Fruit fly (Drosophila melanogaster) whole organism, embryonic: ENCODE measurements around the gene dbf.

Source experiments
- Adf1 ChIP-seq: fragments of 200-800 bp; sonication (Bioruptor generic); IDR thresholded peaks from 2 replicates; pipeline ENCODE4 v1.3.6; 2022; ENCODE audit warnings: missing biosample characterization, missing genetic modification characterization
- CG10654 ChIP-seq: fragments of 200-800 bp; sonication (Bioruptor generic); optimal IDR thresholded peaks from 2 replicates; lab custom pipeline; 2016; ENCODE audit warnings: missing biosample characterization, missing genetic modification characterization
- CG10959 ChIP-seq: fragments of 200-800 bp; sonication (Bioruptor generic); IDR thresholded peaks from 2 replicates; pipeline ENCODE4 v1.3.6; 2022; ENCODE audit warnings: missing biosample characterization, missing genetic modification characterization
- CG10979 ChIP-seq: fragments of 200-800 bp; sonication (Bioruptor generic); optimal IDR thresholded peaks from 2 replicates; lab custom pipeline; 2018; ENCODE audit warnings: missing biosample characterization, mild to moderate bottlenecking, missing genetic modification characterization, moderate library complexity
- CG11456 ChIP-seq: fragments of 200-800 bp; sonication (Bioruptor generic); IDR thresholded peaks from 3 replicates; pipeline ENCODE4 v1.3.6; 2022; ENCODE audit warnings: missing biosample characterization, missing genetic modification characterization
- CG11504 ChIP-seq: fragments of 200-800 bp; sonication (Bioruptor generic); optimal IDR thresholded peaks from 3 replicates; lab custom pipeline; 2019; ENCODE audit warnings: missing biosample characterization, mild to moderate bottlenecking, missing genetic modification characterization, moderate library complexity
- CG1233 ChIP-seq: fragments of 200-800 bp; sonication (Bioruptor generic); optimal IDR thresholded peaks from 4 replicates; lab custom pipeline; 2018; ENCODE audit warnings: missing biosample characterization, mild to moderate bottlenecking, missing genetic modification characterization
- CG13287 ChIP-seq: fragments of 200-800 bp; sonication (Bioruptor generic); IDR thresholded peaks from 2 replicates; pipeline ENCODE4 v1.3.6; 2022; ENCODE audit warnings: missing biosample characterization, missing genetic modification characterization; ENCODE audit not compliant: partially characterized antibody
- CG1529 ChIP-seq: fragments of 200-800 bp; sonication (Bioruptor generic); optimal IDR thresholded peaks from 3 replicates; lab custom pipeline; 2018; ENCODE audit warnings: missing biosample characterization, missing genetic modification characterization
- CG1647 ChIP-seq: fragments of 200-800 bp; sonication (Bioruptor generic); optimal IDR thresholded peaks from 3 replicates; lab custom pipeline; 2016; ENCODE audit warnings: missing biosample characterization, missing genetic modification characterization
- CG2116 ChIP-seq: fragments of 200-800 bp; sonication (Bioruptor generic); optimal IDR thresholded peaks from 3 replicates; lab custom pipeline; 2018; ENCODE audit warnings: missing biosample characterization, mild to moderate bottlenecking, missing genetic modification characterization
- CG2678 ChIP-seq: fragments of 200-800 bp; sonication (Bioruptor generic); optimal IDR thresholded peaks from 3 replicates; lab custom pipeline; 2019; ENCODE audit warnings: missing biosample characterization, mild to moderate bottlenecking, missing genetic modification characterization, moderate library complexity
- CG2875 ChIP-seq: fragments of 200-800 bp; sonication (Bioruptor generic); optimal IDR thresholded peaks from 2 replicates; lab custom pipeline; 2017; ENCODE audit warnings: missing biosample characterization, mild to moderate bottlenecking, missing genetic modification characterization, missing genetic modification reagents
- CG3407 ChIP-seq: fragments of 200-800 bp; sonication (Bioruptor generic); optimal IDR thresholded peaks from 2 replicates; lab custom pipeline; 2018; ENCODE audit warnings: missing biosample characterization, mild to moderate bottlenecking, missing genetic modification characterization
- CG3726 ChIP-seq: fragments of 200-800 bp; sonication (Bioruptor generic); IDR thresholded peaks from 3 replicates; pipeline ENCODE4, ENCODE4 v1.3.6; 2022; ENCODE audit warnings: missing biosample characterization, missing genetic modification characterization
- CG4404 ChIP-seq: fragments of 200-800 bp; sonication (Bioruptor generic); IDR thresholded peaks from 2 replicates; pipeline ENCODE4 v1.3.6; 2022; ENCODE audit warnings: missing biosample characterization, missing genetic modification characterization
- CG4707 ChIP-seq: fragments of 200-800 bp; sonication (Bioruptor generic); optimal IDR thresholded peaks from 2 replicates; lab custom pipeline; 2018; ENCODE audit warnings: missing biosample characterization, mild to moderate bottlenecking, missing genetic modification characterization, moderate library complexity
- CG8089 ChIP-seq: fragments of 200-800 bp; sonication (Bioruptor generic); optimal IDR thresholded peaks from 3 replicates; lab custom pipeline; 2016; ENCODE audit warnings: missing biosample characterization, missing genetic modification characterization
- CG8359 ChIP-seq: fragments of 200-800 bp; sonication (Bioruptor generic); optimal IDR thresholded peaks from 2 replicates; lab custom pipeline; 2017; ENCODE audit warnings: missing biosample characterization, mild to moderate bottlenecking, missing genetic modification characterization, borderline replicate concordance
- Chrac-16 ChIP-seq: fragments of 200-800 bp; sonication (Bioruptor generic); optimal IDR thresholded peaks from 3 replicates; lab custom pipeline; 2016; ENCODE audit warnings: missing biosample characterization, missing genetic modification characterization
- Dbx ChIP-seq: fragments of 200-800 bp; sonication (Bioruptor generic); IDR thresholded peaks from 3 replicates; pipeline ENCODE4 v1.3.6; 2022; ENCODE audit warnings: missing biosample characterization, missing genetic modification characterization
- Dip2 ChIP-seq: fragments of 200-800 bp; sonication (Bioruptor generic); IDR thresholded peaks from 2 replicates; pipeline ENCODE4 v1.3.6; 2022; ENCODE audit warnings: missing biosample characterization, missing genetic modification characterization
- Fer2 ChIP-seq: fragments of 200-800 bp; sonication (Bioruptor generic); optimal IDR thresholded peaks from 2 replicates; lab custom pipeline; 2018; ENCODE audit warnings: missing biosample characterization, mild to moderate bottlenecking, missing genetic modification characterization, moderate library complexity
- H15 ChIP-seq: fragments of 200-800 bp; sonication (Bioruptor generic); IDR thresholded peaks from 3 replicates; pipeline ENCODE4 v1.3.6; 2022; ENCODE audit warnings: missing biosample characterization, missing genetic modification characterization
- HLHmδ ChIP-seq: fragments of 200-800 bp; sonication (Bioruptor generic); optimal IDR thresholded peaks from 2 replicates; lab custom pipeline; 2018; ENCODE audit warnings: missing biosample characterization, mild to moderate bottlenecking, missing genetic modification characterization, moderate library complexity
- Hsf ChIP-seq: fragments of 200-800 bp; sonication (Bioruptor generic); optimal IDR thresholded peaks from 3 replicates; lab custom pipeline; 2016; ENCODE audit warnings: missing biosample characterization, missing genetic modification characterization
- Lim3 ChIP-seq: fragments of 200-800 bp; sonication (Bioruptor generic); IDR thresholded peaks from 2 replicates; pipeline ENCODE4 v1.3.6; 2022; ENCODE audit warnings: missing biosample characterization, missing genetic modification characterization
- Mad ChIP-seq: fragments of 200-800 bp; sonication (Bioruptor generic); optimal IDR thresholded peaks from 2 replicates; lab custom pipeline; 2016; ENCODE audit warnings: missing biosample characterization, missing genetic modification characterization
- Mes4 ChIP-seq: fragments of 200-800 bp; sonication (Bioruptor generic); optimal IDR thresholded peaks from 2 replicates; lab custom pipeline; 2016; ENCODE audit warnings: missing biosample characterization, missing genetic modification characterization
- Pdp1 ChIP-seq, 2 experiments: fragments of 200-800 bp; sonication (Bioruptor generic); optimal IDR thresholded peaks; 3 replicates each; lab custom pipeline; 2016; ENCODE audit warnings: missing biosample characterization in 2 of 2, missing genetic modification characterization in 2 of 2, mild to moderate bottlenecking in 1 of 2, moderate library complexity in 1 of 2
- Poxn ChIP-seq: fragments of 200-800 bp; sonication (Bioruptor generic); IDR thresholded peaks from 2 replicates; pipeline ENCODE4 v1.3.6; 2022; ENCODE audit warnings: missing biosample characterization, missing genetic modification characterization
- Stat92E ChIP-seq, 3 experiments: fragments of >200 bp in 2 of 3; fragments of 200-800 bp in 1 of 3; sonication (Bioruptor generic) in 1 of 3; optimal IDR thresholded peaks; 2 replicates each; lab custom pipeline; 2017 to 2019; ENCODE audit warnings: missing biosample characterization in 3 of 3, missing genetic modification characterization in 3 of 3, mild to moderate bottlenecking in 1 of 3, moderate library complexity in 1 of 3
- aop ChIP-seq: fragments of 200-800 bp; sonication (Bioruptor generic); IDR thresholded peaks from 2 replicates; pipeline ENCODE4 v1.3.6; 2022; ENCODE audit warnings: missing biosample characterization, missing genetic modification characterization
- ara ChIP-seq: fragments of 200-800 bp; sonication (Bioruptor generic); IDR thresholded peaks from 2 replicates; pipeline ENCODE4 v1.3.6; 2022; ENCODE audit warnings: missing biosample characterization, missing genetic modification characterization
- caup ChIP-seq: fragments of 200-800 bp; sonication (Bioruptor generic); optimal IDR thresholded peaks from 3 replicates; lab custom pipeline; 2017; ENCODE audit warnings: missing biosample characterization, mild to moderate bottlenecking, missing genetic modification characterization, moderate library complexity; ENCODE audit not compliant: severe bottlenecking
- chm ChIP-seq: fragments of 200-800 bp; sonication (Bioruptor generic); IDR thresholded peaks from 2 replicates; pipeline ENCODE4 v1.3.6; 2022; ENCODE audit warnings: missing biosample characterization, missing genetic modification characterization
- corto ChIP-seq: fragments of 200-800 bp; sonication (Bioruptor generic); optimal IDR thresholded peaks from 2 replicates; lab custom pipeline; 2016; ENCODE audit warnings: missing biosample characterization, mild to moderate bottlenecking, missing genetic modification characterization, moderate library complexity
- crc ChIP-seq: fragments of 200-800 bp; sonication (Bioruptor generic); optimal IDR thresholded peaks from 2 replicates; lab custom pipeline; 2016; ENCODE audit warnings: missing biosample characterization, missing genetic modification characterization
- croc ChIP-seq: fragments of 200-800 bp; sonication (Bioruptor generic); conservative IDR thresholded peaks from 3 replicates; pipeline ENCODE4 v1.3.6; 2022; ENCODE audit warnings: missing biosample characterization, missing genetic modification characterization
- dimm ChIP-seq: fragments of 200-800 bp; sonication (Bioruptor generic); IDR thresholded peaks from 2 replicates; pipeline ENCODE4 v1.3.6; 2022; ENCODE audit warnings: missing biosample characterization, missing genetic modification characterization
- dm ChIP-seq: fragments of 200-800 bp; sonication (Bioruptor generic); optimal IDR thresholded peaks from 3 replicates; lab custom pipeline; 2016; ENCODE audit warnings: missing biosample characterization, missing genetic modification characterization
- ems ChIP-seq: fragments of 200-800 bp; sonication (Bioruptor generic); optimal IDR thresholded peaks from 3 replicates; lab custom pipeline; 2016; ENCODE audit warnings: missing biosample characterization, missing genetic modification characterization
- fu2 ChIP-seq: fragments of 200-800 bp; sonication (Bioruptor generic); optimal IDR thresholded peaks from 2 replicates; lab custom pipeline; 2016; ENCODE audit warnings: missing biosample characterization, missing genetic modification characterization
- kay ChIP-seq: fragments of 200-800 bp; sonication (Bioruptor generic); optimal IDR thresholded peaks from 2 replicates; lab custom pipeline; 2016; ENCODE audit warnings: missing biosample characterization, missing genetic modification characterization
- mirr ChIP-seq: fragments of 200-800 bp; sonication (Bioruptor generic); optimal IDR thresholded peaks from 3 replicates; lab custom pipeline; 2018; ENCODE audit warnings: missing biosample characterization, mild to moderate bottlenecking, missing genetic modification characterization
- nmo ChIP-seq: fragments of 200-800 bp; sonication (Bioruptor generic); optimal IDR thresholded peaks from 2 replicates; lab custom pipeline; 2018; ENCODE audit warnings: missing biosample characterization, mild to moderate bottlenecking, missing genetic modification characterization, moderate library complexity
- peb ChIP-seq: fragments of 200-800 bp; sonication (Bioruptor generic); IDR thresholded peaks from 2 replicates; pipeline ENCODE4 v1.3.6; 2022; ENCODE audit warnings: missing biosample characterization, missing genetic modification characterization
- psq ChIP-seq: fragments of 200-800 bp; sonication (Bioruptor generic); optimal IDR thresholded peaks from 2 replicates; lab custom pipeline; 2017; ENCODE audit warnings: missing biosample characterization, missing genetic modification characterization
- rib ChIP-seq: fragments of 200-800 bp; sonication (Bioruptor generic); IDR thresholded peaks from 2 replicates; pipeline ENCODE4 v1.3.6; 2022; ENCODE audit warnings: missing biosample characterization, missing genetic modification characterization
- sr ChIP-seq: fragments of 200-800 bp; sonication (Bioruptor generic); IDR thresholded peaks from 3 replicates; pipeline ENCODE4 v1.3.6; 2022; ENCODE audit warnings: missing biosample characterization, missing genetic modification characterization
- trh ChIP-seq: fragments of 200-800 bp; sonication (Bioruptor generic); optimal IDR thresholded peaks from 2 replicates; lab custom pipeline; 2016; ENCODE audit warnings: missing biosample characterization, missing genetic modification characterization

dbf gene

dm6 chr2L:10676933-10677714, 25.7 kb downstream of the dbf start, which contains the start of gene CG17104 (continued):
- TF ChIP-seq CG10654 (no peak), CG1647 (GFP tag; lab: Kevin White, UChicago) (no peak), CG11456 (no peak), CG13287 (no peak), CG8089 (GFP tag; lab: Kevin White, UChicago) (no peak), caup (GFP tag; lab: Kevin White, UChicago) (no peak), Pdp1 (GFP tag; optimal IDR thresholded peaks at IDR 0.05; lab: Kevin White, UChicago) (peak in 1 of 2 experiments; percentile 7), fu2 (GFP tag; lab: Kevin White, UChicago) (no peak), rib (GFP tag; lab: Robert Waterston, UW) (no peak), Dbx (GFP tag; lab: Robert Waterston, UW) (no peak), CG3726 (GFP tag; lab: Robert Waterston, UW) (no peak), ara (GFP tag; lab: Robert Waterston, UW) (no peak), Lim3 (GFP tag; lab: Robert Waterston, UW) (no peak), Mad (no peak), crc (peak; percentile 35), chm (GFP tag; lab: Robert Waterston, UW) (no peak), CG8359 (GFP tag; lab: Kevin White, UChicago) (no peak), Hsf (GFP tag; lab: Kevin White, UChicago) (peak; percentile 5), dm (GFP tag; lab: Kevin White, UChicago) (no peak), croc (no peak), CG2678 (tag; lab: Kevin White, UChicago) (peak; percentile 56), CG11504 (tag; lab: Kevin White, UChicago) (peak; percentile 59), Stat92E (GFP tag; optimal IDR thresholded peaks at IDR 0.05; lab: Kevin White, UChicago) (no peak), aop (GFP tag; lab: Robert Waterston, UW) (no peak), H15 (GFP tag; lab: Robert Waterston, UW) (no peak), Adf1 (GFP tag; lab: Robert Waterston, UW) (no peak), CG1529 (GFP tag; lab: Kevin White, UChicago) (no peak), CG1233 (GFP tag; lab: Kevin White, UChicago) (no peak), CG10959 (no peak), CG4404 (GFP tag; lab: Robert Waterston, UW) (no peak), psq (GFP tag; lab: Kevin White, UChicago) (no peak), dimm (GFP tag; lab: Robert Waterston, UW) (no peak), peb (GFP tag; lab: Robert Waterston, UW) (no peak), CG3407 (GFP tag; lab: Kevin White, UChicago) (no peak), sr (GFP tag; lab: Robert Waterston, UW) (no peak), corto (GFP tag; lab: Kevin White, UChicago) (no peak), mirr (no peak), Dip2 (GFP tag; lab: Robert Waterston, UW) (no peak), HLHmδ (GFP tag; lab: Kevin White, UChicago) (no peak), Fer2 (tag; lab: Kevin White, UChicago) (no peak), CG2875 (no peak), trh (GFP tag; lab: Kevin White, UChicago) (no peak), nmo (no peak), CG10979 (tag; lab: Kevin White, UChicago) (no peak), Chrac-16 (no peak), CG2116 (no peak), CG4707 (no peak), ems (GFP tag; lab: Kevin White, UChicago) (no peak), Poxn (no peak), Mes4 (no peak), kay (no peak)
